Fruit fly (Drosophila melanogaster) whole organism, embryonic: ENCODE data around the gene CG34107.

Experiments
- CG14441 ChIP-seq: fragments of 200-800 bp; sonication (Bioruptor generic); IDR thresholded peaks from 2 replicates; pipeline ENCODE4 v1.3.6; 2022; ENCODE audit warnings: missing biosample characterization, missing genetic modification characterization
- CG15479 ChIP-seq: fragments of 200-800 bp; sonication (Bioruptor generic); optimal IDR thresholded peaks from 3 replicates; lab custom pipeline; 2019; ENCODE audit warnings: missing biosample characterization, mild to moderate bottlenecking, missing genetic modification characterization, moderate library complexity
- CG16779 ChIP-seq: fragments of 200-800 bp; sonication (Bioruptor generic); IDR thresholded peaks from 2 replicates; pipeline ENCODE4 v1.3.6; 2022; ENCODE audit warnings: missing biosample characterization, missing genetic modification characterization
- CG17186 ChIP-seq: fragments of 200-800 bp; sonication (Bioruptor generic); optimal IDR thresholded peaks from 3 replicates; lab custom pipeline; 2017; ENCODE audit warnings: missing biosample characterization, missing genetic modification reagents, missing genetic modification characterization
- CG18262 ChIP-seq: fragments of 200-800 bp; optimal IDR thresholded peaks from 3 replicates; lab custom pipeline; 2019; ENCODE audit warnings: missing biosample characterization, mild to moderate bottlenecking, missing genetic modification characterization, moderate library complexity
- CG1832 ChIP-seq: fragments of 200-800 bp; sonication (Bioruptor generic); optimal IDR thresholded peaks from 2 replicates; lab custom pipeline; 2017; ENCODE audit warnings: missing biosample characterization, mild to moderate bottlenecking, missing genetic modification characterization, inconsistent platforms
- CG18476 ChIP-seq: fragments of 200-800 bp; sonication (Bioruptor generic); optimal IDR thresholded peaks from 2 replicates; lab custom pipeline; 2016; ENCODE audit warnings: missing biosample characterization, mild to moderate bottlenecking, missing genetic modification characterization
- CG2712 ChIP-seq: fragments of 200-800 bp; optimal IDR thresholded peaks from 3 replicates; lab custom pipeline; 2019; ENCODE audit warnings: missing biosample characterization, mild to moderate bottlenecking, missing genetic modification characterization, moderate library complexity
- CG2875 ChIP-seq: fragments of 200-800 bp; sonication (Bioruptor generic); optimal IDR thresholded peaks from 2 replicates; lab custom pipeline; 2017; ENCODE audit warnings: missing biosample characterization, mild to moderate bottlenecking, missing genetic modification characterization, missing genetic modification reagents
- CG3163 ChIP-seq: fragments of 200-800 bp; sonication (Bioruptor generic); optimal IDR thresholded peaks from 3 replicates; lab custom pipeline; 2016; ENCODE audit warnings: missing biosample characterization, missing genetic modification characterization
- CG32532 ChIP-seq: fragments of 200-800 bp; sonication (Bioruptor generic); IDR thresholded peaks from 2 replicates; pipeline ENCODE4 v1.3.6; 2022; ENCODE audit warnings: missing biosample characterization, missing genetic modification characterization
- CG32767 ChIP-seq: fragments of 200-800 bp; sonication (Bioruptor generic); IDR thresholded peaks from 2 replicates; pipeline ENCODE4 v1.3.6; 2022; ENCODE audit warnings: missing biosample characterization, missing genetic modification characterization
- CG4707 ChIP-seq: fragments of 200-800 bp; sonication (Bioruptor generic); optimal IDR thresholded peaks from 2 replicates; lab custom pipeline; 2018; ENCODE audit warnings: missing biosample characterization, mild to moderate bottlenecking, missing genetic modification characterization, moderate library complexity
- CG6683 ChIP-seq: fragments of 200-800 bp; sonication (Bioruptor generic); optimal IDR thresholded peaks from 2 replicates; lab custom pipeline; 2017; ENCODE audit warnings: missing biosample characterization, mild to moderate bottlenecking, missing genetic modification characterization, missing genetic modification reagents
- CG7963 ChIP-seq: fragments of 200-800 bp; sonication (Bioruptor generic); IDR thresholded peaks from 3 replicates; pipeline ENCODE4 v1.3.6; 2022; ENCODE audit warnings: missing biosample characterization, missing genetic modification characterization; ENCODE audit not compliant: partially characterized antibody
- CG8478 ChIP-seq: fragments of >200 bp; optimal IDR thresholded peaks from 2 replicates; lab custom pipeline; 2018
- CkIIα-i1 ChIP-seq: fragments of 200-800 bp; sonication (Bioruptor generic); IDR thresholded peaks from 2 replicates; pipeline ENCODE4 v1.3.6; 2022; ENCODE audit warnings: missing biosample characterization, missing genetic modification characterization
- Dbx ChIP-seq: fragments of 200-800 bp; sonication (Bioruptor generic); IDR thresholded peaks from 3 replicates; pipeline ENCODE4 v1.3.6; 2022; ENCODE audit warnings: missing biosample characterization, missing genetic modification characterization
- Doc2 ChIP-seq: fragments of 200-800 bp; sonication (Bioruptor generic); IDR thresholded peaks from 2 replicates; pipeline ENCODE4 v1.3.6; 2022; ENCODE audit warnings: missing biosample characterization, missing genetic modification characterization
- Drgx ChIP-seq: fragments of 200-800 bp; sonication (Bioruptor generic); IDR thresholded peaks from 2 replicates; pipeline ENCODE4 v1.3.6; 2022; ENCODE audit warnings: missing biosample characterization, missing genetic modification characterization
- Eip74EF ChIP-seq, 2 experiments: fragments of 200-800 bp in 1 of 2; fragments of >200 bp in 1 of 2; sonication (Bioruptor generic) in 1 of 2; optimal IDR thresholded peaks; 2 replicates each; lab custom pipeline; 2017 to 2019; ENCODE audit warnings: missing biosample characterization in 2 of 2, missing genetic modification characterization in 2 of 2, mild to moderate bottlenecking in 1 of 2, moderate library complexity in 1 of 2
- Sin3A ChIP-seq: fragments of >200 bp; optimal IDR thresholded peaks from 2 replicates; lab custom pipeline; 2018
- Sox102F ChIP-seq: fragments of 200-800 bp; sonication (Bioruptor generic); optimal IDR thresholded peaks from 2 replicates; lab custom pipeline; 2018; ENCODE audit warnings: missing biosample characterization, mild to moderate bottlenecking, missing genetic modification characterization, moderate library complexity
- Trl ChIP-seq, 3 experiments: fragments of >200 bp in 2 of 3; fragments of 200-800 bp in 1 of 3; sonication (Bioruptor generic) in 1 of 3; optimal IDR thresholded peaks; 2 replicates in 1 of 3; 3 replicates in 2 of 3; lab custom pipeline; 2016 to 2017; ENCODE audit warnings: missing biosample characterization in 1 of 3, missing genetic modification characterization in 1 of 3
- Usf ChIP-seq: fragments of 200-800 bp; sonication (Bioruptor generic); optimal IDR thresholded peaks from 2 replicates; lab custom pipeline; 2017; ENCODE audit warnings: missing genotype, missing biosample characterization, missing genetic modification characterization
- Xrp1 ChIP-seq: fragments of 200-800 bp; sonication (Bioruptor generic); IDR thresholded peaks from 2 replicates; pipeline ENCODE4 v1.3.6; 2022; ENCODE audit warnings: missing biosample characterization, missing genetic modification characterization
- abd-A ChIP-seq: fragments of 200-800 bp; sonication (Bioruptor generic); optimal IDR thresholded peaks from 3 replicates; lab custom pipeline; 2019; ENCODE audit warnings: missing biosample characterization, mild to moderate bottlenecking, missing genetic modification characterization, moderate library complexity
- al ChIP-seq: fragments of 200-800 bp; sonication (Bioruptor generic); IDR thresholded peaks from 2 replicates; pipeline ENCODE4 v1.3.6; 2022; ENCODE audit warnings: missing biosample characterization, missing genetic modification characterization
- amos ChIP-seq: fragments of 200-800 bp; sonication (Bioruptor generic); IDR thresholded peaks from 2 replicates; pipeline ENCODE4 v1.3.6; 2022; ENCODE audit warnings: missing biosample characterization, missing genetic modification characterization; ENCODE audit not compliant: partially characterized antibody
- btn ChIP-seq: fragments of 200-800 bp; sonication (Bioruptor generic); optimal IDR thresholded peaks from 2 replicates; lab custom pipeline; 2016; ENCODE audit warnings: missing biosample characterization, missing genetic modification characterization
- ci ChIP-seq: fragments of 200-800 bp; sonication (Bioruptor generic); IDR thresholded peaks from 3 replicates; pipeline ENCODE4 v1.3.6; 2022; ENCODE audit warnings: missing biosample characterization, missing genetic modification characterization
- crp ChIP-seq, 2 experiments: fragments of 200-800 bp; sonication (Bioruptor generic); optimal IDR thresholded peaks; 2 replicates in 1 of 2; 3 replicates in 1 of 2; lab custom pipeline; 2017; ENCODE audit warnings: missing biosample characterization in 2 of 2, missing genetic modification characterization in 2 of 2, mild to moderate bottlenecking in 1 of 2, moderate library complexity in 1 of 2
- dan ChIP-seq: fragments of 200-800 bp; sonication (Bioruptor generic); IDR thresholded peaks from 2 replicates; pipeline ENCODE4 v1.3.6; 2022; ENCODE audit warnings: missing biosample characterization, missing genetic modification characterization
- dmrt99B ChIP-seq: fragments of 200-800 bp; sonication (Bioruptor generic); optimal IDR thresholded peaks from 2 replicates; lab custom pipeline; 2018; ENCODE audit warnings: missing biosample characterization, mild to moderate bottlenecking, missing genetic modification characterization, moderate library complexity
- dysf ChIP-seq: fragments of 200-800 bp; sonication (Bioruptor generic); IDR thresholded peaks from 3 replicates; pipeline ENCODE4 v1.3.6; 2022; ENCODE audit warnings: missing biosample characterization, missing genetic modification characterization
- fd96Cb ChIP-seq: fragments of 200-800 bp; sonication (Bioruptor generic); optimal IDR thresholded peaks from 2 replicates; lab custom pipeline; 2018; ENCODE audit warnings: missing biosample characterization, mild to moderate bottlenecking, missing genetic modification characterization, moderate library complexity
- grau ChIP-seq: fragments of 200-800 bp; optimal IDR thresholded peaks from 3 replicates; lab custom pipeline; 2019; ENCODE audit warnings: missing biosample characterization, mild to moderate bottlenecking, missing genetic modification characterization, moderate library complexity
- ind ChIP-seq: fragments of 200-800 bp; sonication (Bioruptor generic); optimal IDR thresholded peaks from 3 replicates; lab custom pipeline; 2016; ENCODE audit warnings: missing biosample characterization, missing genetic modification characterization
- jigr1 ChIP-seq: fragments of 200-800 bp; sonication (Bioruptor generic); IDR thresholded peaks from 3 replicates; pipeline ENCODE4 v1.3.6; 2022; ENCODE audit warnings: missing biosample characterization, missing genetic modification characterization
- lmd ChIP-seq: fragments of 200-800 bp; sonication (Bioruptor generic); IDR thresholded peaks from 2 replicates; pipeline ENCODE4 v1.3.6; 2022; ENCODE audit warnings: missing biosample characterization, missing genetic modification characterization
- phol ChIP-seq: fragments of 200-800 bp; sonication (Bioruptor generic); optimal IDR thresholded peaks from 3 replicates; lab custom pipeline; 2018; ENCODE audit warnings: missing biosample characterization, mild to moderate bottlenecking, missing genetic modification characterization, moderate library complexity
- pros ChIP-seq: fragments of 200-800 bp; sonication (Bioruptor generic); optimal IDR thresholded peaks from 3 replicates; lab custom pipeline; 2019; ENCODE audit warnings: missing biosample characterization, mild to moderate bottlenecking, missing genetic modification characterization, moderate library complexity
- sd ChIP-seq: fragments of 200-800 bp; sonication (Bioruptor generic); optimal IDR thresholded peaks from 3 replicates; lab custom pipeline; 2018; ENCODE audit warnings: missing biosample characterization, mild to moderate bottlenecking, missing genetic modification characterization, moderate library complexity
- sim ChIP-seq: fragments of 200-800 bp; sonication (Bioruptor generic); IDR thresholded peaks from 2 replicates; pipeline ENCODE4 v1.3.6; 2022; ENCODE audit warnings: missing biosample characterization, missing genetic modification characterization
- sisA ChIP-seq: fragments of 200-800 bp; sonication (Bioruptor generic); IDR thresholded peaks from 2 replicates; pipeline ENCODE4 v1.3.6; 2022; ENCODE audit warnings: missing biosample characterization, missing genetic modification characterization
- tio ChIP-seq: fragments of 200-800 bp; sonication (Bioruptor generic); optimal IDR thresholded peaks from 2 replicates; lab custom pipeline; 2017; ENCODE audit warnings: missing biosample characterization, missing genetic modification characterization, inconsistent platforms
- zen2 ChIP-seq: fragments of 200-800 bp; sonication (Bioruptor generic); IDR thresholded peaks from 3 replicates; pipeline ENCODE4 v1.3.6; 2022; ENCODE audit warnings: missing biosample characterization, missing genetic modification characterization; ENCODE audit not compliant: partially characterized antibody
- zfh1 ChIP-seq: fragments of 200-800 bp; sonication (Bioruptor generic); IDR thresholded peaks from 3 replicates; pipeline ENCODE4 v1.3.6; 2022; ENCODE audit warnings: missing biosample characterization, missing genetic modification characterization

CG34107 gene

DNA sequence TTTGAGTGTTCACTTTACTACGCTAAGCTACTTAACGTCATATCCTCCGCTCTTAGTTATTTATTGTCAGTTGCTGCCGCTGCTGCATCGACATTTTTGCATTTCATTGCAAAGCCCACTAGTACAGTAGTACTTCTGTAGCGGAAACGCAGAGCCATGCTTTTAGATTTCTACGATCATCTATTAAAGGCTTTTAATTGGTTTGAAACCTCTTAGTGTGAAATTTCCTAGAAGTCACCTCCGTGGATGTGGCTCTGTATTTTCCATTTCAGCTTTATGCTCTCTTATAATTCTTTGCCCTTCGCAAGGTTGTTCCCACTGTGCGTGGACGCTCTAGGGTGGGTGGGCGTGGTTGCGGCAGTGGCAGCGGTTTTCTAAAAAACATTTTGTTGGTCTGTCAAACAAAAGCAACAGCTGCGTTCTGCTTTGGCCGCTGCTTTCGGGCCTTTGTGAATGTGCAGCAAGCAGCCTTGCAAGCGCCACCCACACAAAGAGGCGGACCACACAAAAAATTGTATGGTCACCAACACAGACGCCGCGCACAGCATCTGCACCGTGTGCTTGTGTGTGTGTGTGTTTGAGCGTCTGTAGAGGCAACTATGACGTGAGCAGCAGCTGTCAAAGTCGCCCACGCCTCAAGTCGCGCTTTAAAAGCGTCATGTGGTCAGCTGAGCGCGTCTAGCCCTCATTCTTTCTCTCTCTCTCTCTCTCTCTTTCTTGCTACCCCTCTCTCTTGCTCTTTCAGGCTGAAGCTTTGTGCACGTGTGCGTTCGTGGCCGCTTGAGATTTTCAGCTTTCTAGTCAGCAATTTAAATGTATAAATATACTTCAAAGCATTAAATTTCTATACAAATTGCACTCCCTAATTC is 42.1 kb downstream of the CG34107 start:
- TF ChIP-seq CG32532 (no peak), Usf (GFP tag; lab: Kevin White, UChicago) (no peak), Xrp1 (GFP tag; lab: Robert Waterston, UW) (peak; percentile 20; the same call in 1 of the 2 replicates), al (GFP tag; lab: Robert Waterston, UW) (no peak), lmd (GFP tag; lab: Robert Waterston, UW) (peak; percentile 13; the same call in 1 of the 2 replicates), Sin3A (lab: Kevin White, UChicago) (no peak), dan (GFP tag; lab: Robert Waterston, UW) (no peak), Eip74EF (GFP tag; optimal IDR thresholded peaks at IDR 0.05; lab: Kevin White, UChicago) (no peak), CG8478 (peak; percentile 70), CG17186 (GFP tag; lab: Kevin White, UChicago) (no peak), CG18262 (tag; lab: Kevin White, UChicago) (peak; percentile 3), ind (peak; percentile 23), jigr1 (GFP tag; lab: Robert Waterston, UW) (no peak), dmrt99B (no peak), Dbx (GFP tag; lab: Robert Waterston, UW) (0 out of 3 replicates have a peak, but pooled peaks have one; percentile 11), abd-A (tag; lab: Kevin White, UChicago) (no peak), CG14441 (GFP tag; lab: Robert Waterston, UW) (0 out of 2 replicates have a peak, but pooled peaks have one; percentile 21), fd96Cb (no peak), CG1832 (GFP tag; lab: Kevin White, UChicago) (peak; percentile 54), sim (no peak), tio (GFP tag; lab: Kevin White, UChicago) (no peak), crp (GFP tag; optimal IDR thresholded peaks at IDR 0.05; lab: Kevin White, UChicago) (peak in 1 of 2 experiments; percentile 38), Trl (optimal IDR thresholded peaks at IDR 0.05; lab: Kevin White, UChicago) (peak; percentile 41 to 53), Trl (GFP tag; optimal IDR thresholded peaks at IDR 0.05; lab: Kevin White, UChicago) (no peak), CG16779 (GFP tag; lab: Robert Waterston, UW) (peak; percentile 39; the same call in 1 of the 2 replicates), CG15479 (GFP tag; lab: Kevin White, UChicago) (no peak), phol (peak; percentile 6), pros (peak; percentile 11), CG4707 (GFP tag; lab: Kevin White, UChicago) (peak; percentile 19), Drgx (peak; percentile 50), sisA (peak; percentile 11; the same call in 1 of the 2 replicates), ci (GFP tag; lab: Robert Waterston, UW) (0 out of 3 replicates have a peak, but pooled peaks have one; percentile 29), btn (no peak), CG7963 (no peak), zen2 (GFP tag; lab: Robert Waterston, UW) (0 out of 3 replicates have a peak, but pooled peaks have one; percentile 6), CkIIα-i1 (GFP tag; lab: Robert Waterston, UW) (no peak), Sox102F (GFP tag; lab: Kevin White, UChicago) (peak; percentile 29), CG32767 (GFP tag; lab: Robert Waterston, UW) (no peak), CG2875 (GFP tag; lab: Kevin White, UChicago) (no peak), CG6683 (no peak), sd (tag; lab: Kevin White, UChicago) (peak; percentile 16), CG18476 (GFP tag; lab: Kevin White, UChicago) (no peak), Doc2 (no peak), CG3163 (GFP tag; lab: Kevin White, UChicago) (no peak), amos (no peak), zfh1 (GFP tag; lab: Robert Waterston, UW) (peak; percentile 32; the same call in 1 of the 3 replicates), dysf (GFP tag; lab: Robert Waterston, UW) (no peak), CG2712 (tag; lab: Kevin White, UChicago) (no peak), grau (tag; lab: Kevin White, UChicago) (peak; percentile 42)
